Worm (Caenorhabditis elegans): Measurements from ENCODE around the gene elo-4.

DNA sequence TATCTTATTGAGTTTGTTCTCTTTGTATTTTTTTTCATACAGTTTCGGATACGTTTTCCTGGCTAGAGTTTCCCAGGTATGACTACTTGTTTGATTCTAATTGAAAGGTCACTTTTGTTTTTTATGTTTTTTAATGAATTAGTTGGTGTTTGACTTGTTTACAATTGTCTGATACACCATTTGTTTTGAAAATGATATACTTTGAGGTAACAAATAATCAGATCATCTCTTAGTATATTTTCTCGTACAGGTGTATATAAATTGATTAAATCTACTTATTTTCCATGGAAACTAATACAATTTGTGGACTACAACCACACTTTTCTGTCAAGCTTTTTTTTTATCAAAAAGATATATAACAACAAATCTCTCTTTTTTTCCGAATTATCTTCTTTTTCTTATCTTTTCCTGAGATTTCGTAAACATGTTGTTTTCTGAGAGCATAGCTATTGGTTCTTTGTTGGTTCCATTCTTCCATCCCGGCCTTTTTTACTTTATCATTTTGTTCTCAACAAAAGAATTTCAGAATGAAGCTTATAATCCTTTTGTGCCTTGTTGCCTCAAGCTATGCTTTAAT is 4.2 kb downstream of the elo-4 start, which contains the start of gene ttr-5:
- no peak for TF ChIP-seq snpc-4 (tag; optimal IDR thresholded peaks at IDR 0.05)
- TF ChIP-seq nhr-77 (tag; optimal IDR thresholded peaks at IDR 0.05): no peak
- TF ChIP-seq F13H6.1 (tag; optimal IDR thresholded peaks at IDR 0.05): no peak
- no peak for TF ChIP-seq alr-1 (tag; optimal IDR thresholded peaks at IDR 0.05)
- TF ChIP-seq fos-1 (tag; optimal IDR thresholded peaks at IDR 0.05): no peak
- TF ChIP-seq nhr-21 (tag; optimal IDR thresholded peaks at IDR 0.05): no peak
- TF ChIP-seq nhr-237 (tag; optimal IDR thresholded peaks at IDR 0.05): no peak
